Fruit fly (Drosophila melanogaster) whole organism, prepupa: ENCODE data around the gene RanGAP.

Experiments used
- Blimp-1 ChIP-seq: fragments of 200-800 bp; sonication (Bioruptor generic); optimal IDR thresholded peaks from 3 replicates; lab custom pipeline; 2017; ENCODE audit warnings: missing biosample characterization, missing genetic modification characterization, mild to moderate bottlenecking, moderate library complexity, missing genetic modification reagents
- CG10631 ChIP-seq: fragments of 200-800 bp; sonication (Bioruptor generic); optimal IDR thresholded peaks from 2 replicates; lab custom pipeline; 2016; ENCODE audit warnings: missing biosample characterization, missing genetic modification characterization
- CG10669 ChIP-seq: fragments of 200-800 bp; sonication (Bioruptor generic); optimal IDR thresholded peaks from 3 replicates; lab custom pipeline; 2018; ENCODE audit warnings: missing biosample characterization, mild to moderate bottlenecking, missing genetic modification characterization, moderate library complexity
- CG11762 ChIP-seq: fragments of 200-800 bp; sonication (Bioruptor generic); optimal IDR thresholded peaks from 3 replicates; lab custom pipeline; 2016; ENCODE audit warnings: missing biosample characterization, missing genetic modification characterization; ENCODE audit not compliant: insufficient read depth
- CG11902 ChIP-seq: fragments of 200-800 bp; sonication (Bioruptor generic); optimal IDR thresholded peaks from 3 replicates; lab custom pipeline; 2016; ENCODE audit warnings: missing biosample characterization, missing genetic modification characterization
- CG1621 ChIP-seq: fragments of 200-800 bp; sonication (Bioruptor generic); optimal IDR thresholded peaks from 3 replicates; lab custom pipeline; 2018; ENCODE audit warnings: missing biosample characterization, mild to moderate bottlenecking, missing genetic modification characterization
- CG3032 ChIP-seq: fragments of 200-800 bp; optimal IDR thresholded peaks from 2 replicates; lab custom pipeline; 2019; ENCODE audit warnings: missing biosample characterization, mild to moderate bottlenecking, missing genetic modification characterization, moderate library complexity
- CG31627 ChIP-seq: fragments of 200-800 bp; sonication (Bioruptor generic); optimal IDR thresholded peaks from 3 replicates; lab custom pipeline; 2016; ENCODE audit warnings: missing biosample characterization, missing genetic modification characterization
- CG34406 ChIP-seq: fragments of 200-800 bp; sonication (Bioruptor generic); optimal IDR thresholded peaks from 3 replicates; lab custom pipeline; 2016; ENCODE audit warnings: missing biosample characterization, missing genetic modification characterization
- CG4318 ChIP-seq: fragments of 200-800 bp; sonication (Bioruptor generic); optimal IDR thresholded peaks from 3 replicates; lab custom pipeline; 2017; ENCODE audit warnings: missing biosample characterization, mild to moderate bottlenecking, missing genetic modification characterization
- CG6163 ChIP-seq: fragments of 200-800 bp; sonication (Bioruptor generic); IDR thresholded peaks from 3 replicates; pipeline ENCODE4 v1.3.6; 2022; ENCODE audit warnings: missing biosample characterization, missing genetic modification characterization
- CG6808 ChIP-seq: fragments of 200-800 bp; sonication (Bioruptor generic); optimal IDR thresholded peaks from 3 replicates; lab custom pipeline; 2017; ENCODE audit warnings: missing biosample characterization, missing genetic modification characterization, mild to moderate bottlenecking, moderate library complexity, missing genetic modification reagents
- CG7368 ChIP-seq: fragments of 200-800 bp; sonication (Bioruptor generic); optimal IDR thresholded peaks from 3 replicates; lab custom pipeline; 2016; ENCODE audit warnings: missing biosample characterization, missing genetic modification characterization
- CG8119 ChIP-seq: fragments of 200-800 bp; sonication (Bioruptor generic); IDR thresholded peaks from 3 replicates; pipeline ENCODE4 v1.3.6; 2022; ENCODE audit warnings: missing biosample characterization, missing genetic modification characterization
- CG8319 ChIP-seq: fragments of 200-800 bp; sonication (Bioruptor generic); optimal IDR thresholded peaks from 3 replicates; lab custom pipeline; 2016; ENCODE audit warnings: missing biosample characterization, missing genetic modification characterization
- CG9139 ChIP-seq: fragments of 200-800 bp; sonication (Bioruptor generic); optimal IDR thresholded peaks from 3 replicates; lab custom pipeline; 2017; ENCODE audit warnings: missing biosample characterization, mild to moderate bottlenecking, missing genetic modification characterization
- Eip75B ChIP-seq: fragments of 200-800 bp; sonication (Bioruptor generic); optimal IDR thresholded peaks from 3 replicates; lab custom pipeline; 2016; ENCODE audit warnings: missing biosample characterization, missing genetic modification characterization
- Eip78C ChIP-seq: fragments of 200-800 bp; sonication (Bioruptor generic); peaks from one replicate; lab custom pipeline; 2016; ENCODE audit warnings: missing biosample characterization, missing genetic modification characterization
- Ets96B ChIP-seq: fragments of 200-800 bp; optimal IDR thresholded peaks from 2 replicates; lab custom pipeline; 2019; ENCODE audit warnings: missing biosample characterization, mild to moderate bottlenecking, missing genetic modification characterization, moderate library complexity
- Gug ChIP-seq: fragments of 200-800 bp; sonication (Bioruptor generic); IDR thresholded peaks from 2 replicates; pipeline ENCODE4 v1.3.6; 2022; ENCODE audit warnings: missing biosample characterization, missing genetic modification characterization
- Hr38 ChIP-seq: sonication (Bioruptor generic); optimal IDR thresholded peaks from 2 replicates; lab custom pipeline; 2016; ENCODE audit warnings: missing biosample characterization, missing genetic modification characterization
- Hr39 ChIP-seq: fragments of 200-800 bp; sonication (Bioruptor generic); optimal IDR thresholded peaks from 2 replicates; lab custom pipeline; 2016; ENCODE audit warnings: missing biosample characterization, missing genetic modification characterization
- Hr4 ChIP-seq: fragments of 200-800 bp; sonication (Bioruptor generic); optimal IDR thresholded peaks from 3 replicates; lab custom pipeline; 2016; ENCODE audit warnings: missing biosample characterization, missing genetic modification characterization
- Lpt ChIP-seq: fragments of 200-800 bp; sonication (Bioruptor generic); optimal IDR thresholded peaks from 3 replicates; lab custom pipeline; 2016; ENCODE audit warnings: missing biosample characterization, missing genetic modification characterization
- Met ChIP-seq: fragments of 200-800 bp; sonication (Bioruptor generic); optimal IDR thresholded peaks from 3 replicates; lab custom pipeline; 2016; ENCODE audit warnings: missing biosample characterization, missing genetic modification characterization
- OdsH ChIP-seq: fragments of 200-800 bp; sonication (Bioruptor generic); optimal IDR thresholded peaks from 3 replicates; lab custom pipeline; 2016; ENCODE audit warnings: missing biosample characterization, missing genetic modification characterization
- Sox102F ChIP-seq: fragments of 200-800 bp; sonication (Bioruptor generic); optimal IDR thresholded peaks from 2 replicates; lab custom pipeline; 2016; ENCODE audit warnings: missing biosample characterization, mild to moderate bottlenecking, missing genetic modification characterization
- achi ChIP-seq: fragments of 200-800 bp; sonication (Bioruptor generic); optimal IDR thresholded peaks from 3 replicates; lab custom pipeline; 2016; ENCODE audit warnings: missing biosample characterization, missing genetic modification characterization
- dac ChIP-seq: fragments of 200-800 bp; sonication (Bioruptor generic); optimal IDR thresholded peaks from 2 replicates; lab custom pipeline; 2017; ENCODE audit warnings: missing biosample characterization, mild to moderate bottlenecking, missing genetic modification characterization
- dsx ChIP-seq: fragments of 200-800 bp; optimal IDR thresholded peaks from 3 replicates; lab custom pipeline; 2019; ENCODE audit warnings: missing biosample characterization, mild to moderate bottlenecking, missing genetic modification characterization, moderate library complexity; ENCODE audit not compliant: poor library complexity, severe bottlenecking
- eg ChIP-seq: fragments of 200-800 bp; sonication (Bioruptor generic); IDR thresholded peaks from 3 replicates; pipeline ENCODE4 v1.3.6; 2022; ENCODE audit warnings: missing biosample characterization, missing genetic modification characterization
- esn ChIP-seq: fragments of 200-800 bp; sonication (Bioruptor generic); optimal IDR thresholded peaks from 2 replicates; lab custom pipeline; 2016; ENCODE audit warnings: missing biosample characterization, mild to moderate bottlenecking, missing genetic modification characterization, moderate library complexity
- fd59A ChIP-seq: fragments of 200-800 bp; sonication (Bioruptor generic); optimal IDR thresholded peaks from 2 replicates; lab custom pipeline; 2017; ENCODE audit warnings: missing biosample characterization, mild to moderate bottlenecking, missing genetic modification characterization, missing genetic modification reagents
- fd85E ChIP-seq: fragments of 200-800 bp; sonication (Bioruptor generic); optimal IDR thresholded peaks from 3 replicates; lab custom pipeline; 2016; ENCODE audit warnings: missing biosample characterization, missing genetic modification characterization
- fkh ChIP-seq: fragments of 200-800 bp; sonication (Bioruptor generic); optimal IDR thresholded peaks from 3 replicates; lab custom pipeline; 2017; ENCODE audit warnings: missing biosample characterization, mild to moderate bottlenecking, missing genetic modification characterization, moderate library complexity
- lz ChIP-seq: fragments of 200-800 bp; sonication (Bioruptor generic); optimal IDR thresholded peaks from 3 replicates; lab custom pipeline; 2016; ENCODE audit warnings: missing biosample characterization, missing genetic modification characterization
- pdm3 ChIP-seq: fragments of 200-800 bp; sonication (Bioruptor generic); optimal IDR thresholded peaks from 3 replicates; lab custom pipeline; 2016; ENCODE audit warnings: missing biosample characterization, missing genetic modification characterization
- ss ChIP-seq, 2 experiments: fragments of 200-800 bp; sonication (Bioruptor generic); optimal IDR thresholded peaks; 2 replicates in 1 of 2; 3 replicates in 1 of 2; lab custom pipeline; 2017 to 2018; ENCODE audit warnings: mild to moderate bottlenecking in 2 of 2, missing biosample characterization in 2 of 2, missing genetic modification characterization in 2 of 2, moderate library complexity in 1 of 2
- svp ChIP-seq: fragments of 200-800 bp; sonication (Bioruptor generic); peaks from one replicate; lab custom pipeline; 2016; ENCODE audit warnings: missing biosample characterization, missing genetic modification characterization
- topi ChIP-seq: fragments of 200-800 bp; sonication (Bioruptor generic); optimal IDR thresholded peaks from 3 replicates; lab custom pipeline; 2016; ENCODE audit warnings: missing biosample characterization, missing genetic modification characterization
- vri ChIP-seq: fragments of 200-800 bp; sonication (Bioruptor generic); optimal IDR thresholded peaks from 3 replicates; lab custom pipeline; 2016; ENCODE audit warnings: missing biosample characterization, mild to moderate bottlenecking, missing genetic modification characterization

Gene RanGAP

DNA sequence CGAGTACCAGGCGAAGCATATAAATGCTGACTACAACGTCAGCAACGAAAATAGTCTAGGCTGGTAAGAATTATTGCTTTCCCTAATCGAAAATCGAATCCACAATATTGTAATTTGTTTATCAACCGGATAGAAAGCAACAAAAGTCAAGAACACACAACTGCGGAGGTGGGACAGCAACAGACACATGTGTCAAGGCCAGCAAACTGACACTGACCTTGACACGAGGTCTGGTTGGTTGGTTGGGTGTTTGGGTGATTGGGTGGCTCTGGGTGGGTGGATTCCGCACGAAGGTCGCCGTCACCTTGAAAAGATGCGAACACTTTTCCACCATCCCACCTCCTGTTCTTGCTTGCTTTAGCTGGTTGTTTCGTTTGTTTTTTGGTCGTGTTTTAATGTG, 39.1 kb upstream of the RanGAP start:
- TF ChIP-seq Hr39 (GFP tag; lab: Kevin White, UChicago), result no peak
- no peak for TF ChIP-seq CG7368 (GFP tag; lab: Kevin White, UChicago)
- TF ChIP-seq CG4318, result no peak
- TF ChIP-seq topi, result no peak
- no peak for TF ChIP-seq CG34406
- no peak for TF ChIP-seq OdsH (GFP tag; lab: Kevin White, UChicago)
- no peak for TF ChIP-seq CG8119 (GFP tag; lab: Robert Waterston, UW)
- no peak for TF ChIP-seq ss (GFP tag; optimal IDR thresholded peaks at IDR 0.05; lab: Kevin White, UChicago)
- TF ChIP-seq Hr38 (GFP tag; lab: Kevin White, UChicago), result no peak
- TF ChIP-seq fkh (GFP tag; lab: Kevin White, UChicago), result no peak
- no peak for TF ChIP-seq esn (GFP tag; lab: Kevin White, UChicago)
- TF ChIP-seq svp, result no peak
- no peak for TF ChIP-seq CG6808 (GFP tag; lab: Kevin White, UChicago)
- no peak for TF ChIP-seq eg
- TF ChIP-seq CG3032, result no peak
- no peak for TF ChIP-seq CG1621 (tag; lab: Kevin White, UChicago)
- no peak for TF ChIP-seq CG8319
- no peak for TF ChIP-seq Sox102F (GFP tag; lab: Kevin White, UChicago)
- no peak for TF ChIP-seq CG11902 (GFP tag; lab: Kevin White, UChicago)

- TF ChIP-seq Met (no peak), CG8119 (GFP tag; lab: Robert Waterston, UW) (no peak), CG11902 (GFP tag; lab: Kevin White, UChicago) (no peak), pdm3 (GFP tag; lab: Kevin White, UChicago) (no peak), CG31627 (GFP tag; lab: Kevin White, UChicago) (no peak), Ets96B (tag; lab: Kevin White, UChicago) (no peak), dsx (GFP tag; lab: Kevin White, UChicago) (no peak), Lpt (GFP tag; lab: Kevin White, UChicago) (no peak), CG4318 (no peak), Eip78C (GFP tag; lab: Kevin White, UChicago) (no peak), ss (GFP tag; optimal IDR thresholded peaks at IDR 0.05; lab: Kevin White, UChicago) (no peak), fkh (GFP tag; lab: Kevin White, UChicago) (no peak), Hr39 (GFP tag; lab: Kevin White, UChicago) (no peak), fd85E (GFP tag; lab: Kevin White, UChicago) (no peak), CG34406 (no peak), CG11762 (GFP tag; lab: Kevin White, UChicago) (no peak), Blimp-1 (GFP tag; lab: Kevin White, UChicago) (no peak), achi (GFP tag; lab: Kevin White, UChicago) (no peak), CG9139 (GFP tag; lab: Kevin White, UChicago) (no peak)
Measured at dm6 chr2L:19403398-19403797, 38.4 kb upstream of the RanGAP start.

dm6 chr2L:19404804-19405203, 37.0 kb upstream of the RanGAP start:
- TF ChIP-seq Eip75B (no peak), Blimp-1 (GFP tag; lab: Kevin White, UChicago) (no peak), fkh (GFP tag; lab: Kevin White, UChicago) (no peak), CG9139 (GFP tag; lab: Kevin White, UChicago) (no peak), CG10669 (GFP tag; lab: Kevin White, UChicago) (no peak), Met (no peak), CG10631 (GFP tag; lab: Kevin White, UChicago) (no peak), Hr4 (no peak), Gug (GFP tag; lab: Robert Waterston, UW) (no peak), Hr38 (GFP tag; lab: Kevin White, UChicago) (no peak), CG6808 (GFP tag; lab: Kevin White, UChicago) (no peak), vri (GFP tag; lab: Kevin White, UChicago) (no peak), CG6163 (GFP tag; lab: Robert Waterston, UW) (no peak), dac (GFP tag; lab: Kevin White, UChicago) (no peak), CG7368 (GFP tag; lab: Kevin White, UChicago) (no peak), lz (GFP tag; lab: Kevin White, UChicago) (no peak), dsx (GFP tag; lab: Kevin White, UChicago) (no peak), fd59A (no peak), pdm3 (GFP tag; lab: Kevin White, UChicago) (no peak), CG3032 (no peak)
